Worm (Caenorhabditis elegans) whole organism, young adult: ENCODE results near the gene prmt-4.

Source experiments
- F37B4.10 ChIP-seq: fragments of 200-800 bp; sonication (Bioruptor generic); IDR thresholded peaks from 2 replicates; pipeline ENCODE4 v1.3.6; 2022; ENCODE audit warnings: missing genetic modification characterization, missing compliant biosample characterization
- F57A8.1 ChIP-seq: fragments of 200-800 bp; sonication (Bioruptor generic); optimal IDR thresholded peaks from 2 replicates; lab custom pipeline; 2018; ENCODE audit warnings: mild to moderate bottlenecking, missing genetic modification characterization, moderate library complexity, missing compliant biosample characterization
- K11D2.4 ChIP-seq: fragments of 200-800 bp; sonication (Bioruptor generic); IDR thresholded peaks from 2 replicates; pipeline ENCODE4 v1.3.6; 2022; ENCODE audit warnings: missing genetic modification reagents, missing genetic modification characterization, missing compliant biosample characterization
- aptf-3 ChIP-seq: fragments of 200-800 bp; sonication (Bioruptor generic); IDR thresholded peaks from 2 replicates; pipeline ENCODE4 v1.3.6; 2022; ENCODE audit warnings: missing genetic modification characterization, missing compliant biosample characterization
- dox-1 ChIP-seq: fragments of 200-800 bp; sonication (Bioruptor generic); IDR thresholded peaks from 2 replicates; pipeline ENCODE4 v1.3.6; 2022; ENCODE audit warnings: missing genetic modification reagents, missing genetic modification characterization, missing compliant biosample characterization
- egl-18 ChIP-seq: fragments of 200-800 bp; sonication (Bioruptor generic); IDR thresholded peaks from 2 replicates; pipeline ENCODE4 v1.3.6; 2022; ENCODE audit warnings: missing genetic modification reagents, missing genetic modification characterization, missing compliant biosample characterization
- fkh-3 ChIP-seq: sonication (generic microtip); optimal IDR thresholded peaks from 2 replicates; lab custom pipeline; 2016; ENCODE audit warnings: mild to moderate bottlenecking, missing genetic modification characterization, missing compliant biosample characterization
- madf-8 ChIP-seq: fragments of 200-800 bp; sonication (Bioruptor generic); conservative IDR thresholded peaks from 2 replicates; pipeline ENCODE4 v1.3.6; 2022; ENCODE audit warnings: missing genetic modification reagents, missing genetic modification characterization, missing compliant biosample characterization
- mes-4 ChIP-seq: sonication (generic microtip); optimal IDR thresholded peaks from 2 replicates; lab custom pipeline; 2016; ENCODE audit warnings: missing genotype, missing genetic modification characterization, missing compliant biosample characterization
- nhr-80 ChIP-seq: sonication (generic microtip); optimal IDR thresholded peaks from 2 replicates; lab custom pipeline; 2016; ENCODE audit warnings: missing genetic modification characterization, missing compliant biosample characterization
- nhr-90 ChIP-seq: sonication (generic microtip); optimal IDR thresholded peaks from 2 replicates; lab custom pipeline; 2016; ENCODE audit warnings: missing genotype, mild to moderate bottlenecking, missing genetic modification characterization, missing compliant biosample characterization
- sdz-38 ChIP-seq: sonication (generic microtip); optimal IDR thresholded peaks from 2 replicates; lab custom pipeline; 2016; ENCODE audit warnings: missing genotype, missing genetic modification characterization, missing compliant biosample characterization
- ztf-22 ChIP-seq: fragments of 200-800 bp; sonication (Bioruptor generic); optimal IDR thresholded peaks from 2 replicates; lab custom pipeline; 2018; ENCODE audit warnings: mild to moderate bottlenecking, missing genetic modification characterization, moderate library complexity, missing compliant biosample characterization
- ztf-3 ChIP-seq: fragments of 200-800 bp; sonication (Bioruptor generic); optimal IDR thresholded peaks from 2 replicates; lab custom pipeline; 2018; ENCODE audit warnings: mild to moderate bottlenecking, missing genetic modification characterization, missing compliant biosample characterization

Gene prmt-4

DNA sequence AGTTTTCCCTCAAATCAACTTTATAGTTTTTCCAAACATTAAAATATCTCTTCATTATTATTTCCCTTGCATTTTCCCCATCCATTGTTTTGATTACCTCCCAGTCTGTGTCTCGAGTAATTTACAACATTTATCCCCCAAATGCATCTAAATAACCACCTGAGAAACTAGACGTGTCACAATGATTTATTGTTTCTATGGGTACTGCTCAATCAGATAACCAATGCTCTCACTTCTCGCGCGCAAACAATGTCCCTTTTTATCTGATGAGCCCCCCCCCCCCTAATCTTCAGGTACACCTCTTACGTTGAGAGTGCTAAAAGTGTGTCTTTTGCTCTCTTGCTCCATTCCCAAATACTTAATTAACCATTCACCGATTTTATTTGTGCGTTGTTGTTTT is 49.4 kb downstream of the prmt-4 start:
- TF ChIP-seq ztf-3 (GFP tag; lab: Kevin White, UChicago) (no peak), F57A8.1 (GFP tag; lab: Kevin White, UChicago) (no peak), aptf-3 (GFP tag; lab: Robert Waterston, UW) (no peak), K11D2.4 (GFP tag; lab: Robert Waterston, UW) (no peak), ztf-22 (no peak), nhr-80 (tag; lab: Kevin White, UChicago) (no peak), nhr-90 (tag; lab: Kevin White, UChicago) (no peak), F37B4.10 (GFP tag; lab: Robert Waterston, UW) (no peak), dox-1 (GFP tag; lab: Robert Waterston, UW) (no peak), sdz-38 (tag; lab: Kevin White, UChicago) (no peak), mes-4 (tag; lab: Kevin White, UChicago) (no peak), egl-18 (no peak), madf-8 (GFP tag; lab: Robert Waterston, UW) (no peak), fkh-3 (tag; lab: Kevin White, UChicago) (no peak)
- TF ChIP-seq, all 124 proteins: peak for 0
